Fruit fly (Drosophila melanogaster): ENCODE data around the gene CG43348.

Gene CG43348

DNA sequence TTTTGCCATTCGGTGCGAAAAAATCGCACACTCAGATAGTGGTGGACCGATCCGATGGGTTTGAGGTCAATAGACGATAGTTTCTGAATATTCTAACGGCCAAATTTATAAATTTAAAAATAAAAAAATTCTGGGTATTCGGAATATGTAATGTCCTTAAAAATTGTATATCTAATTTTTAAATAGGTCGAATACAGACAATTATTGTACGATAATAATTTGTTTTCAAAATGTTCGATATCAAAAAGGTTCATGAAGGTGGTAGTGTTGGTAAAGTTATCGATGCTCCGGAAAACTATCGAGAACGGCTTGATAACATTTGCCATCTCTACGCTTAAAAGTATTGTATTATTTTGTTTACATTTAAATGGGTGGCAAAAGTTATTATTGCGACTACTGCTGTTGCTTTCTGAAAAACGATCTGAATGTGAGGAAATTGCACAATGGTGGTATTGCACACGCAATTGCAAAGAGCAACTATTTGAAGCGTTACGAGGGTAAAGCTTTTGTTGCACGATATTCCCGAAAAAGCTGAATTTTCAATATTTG is 29.3 kb upstream of the CG43348 start, which contains the start of the genes CG31922 and Plap (continued):
- TF ChIP-seq sens-2 (GFP tag; IDR thresholded peaks at IDR 0.05), result no peak
- peak; percentile 78 for TF ChIP-seq CG2712 (tag; optimal IDR thresholded peaks at IDR 0.05)
- TF ChIP-seq kay (GFP tag; optimal IDR thresholded peaks at IDR 0.05), result peak; percentile 53
- TF ChIP-seq CG34422 (GFP tag; IDR thresholded peaks at IDR 0.05), result no peak
- TF ChIP-seq CG33557 (GFP tag; optimal IDR thresholded peaks at IDR 0.05), result peak; percentile 61
- peak; percentile 94 for TF ChIP-seq Doc3 (GFP tag; IDR thresholded peaks at IDR 0.05; ENCODE audit: partially characterized antibody)
- peak; percentile 74 for TF ChIP-seq YL-1 (GFP tag; optimal IDR thresholded peaks at IDR 0.05)
- TF ChIP-seq scrt (GFP tag; optimal IDR thresholded peaks at IDR 0.05), result no peak
- TF ChIP-seq lmd (GFP tag; IDR thresholded peaks at IDR 0.05), result peak; percentile 43; the same call in 1 of the 2 replicates
- peak; percentile 98 for TF ChIP-seq CG10267 (tag; optimal IDR thresholded peaks at IDR 0.05)
- 0 out of 2 replicates have a peak, but pooled peaks have one; percentile 7 for TF ChIP-seq stc (GFP tag; IDR thresholded peaks at IDR 0.05)
- TF ChIP-seq slp2 (GFP tag; optimal IDR thresholded peaks at IDR 0.05), result peak; percentile 45
- peak; percentile 76 for TF ChIP-seq Max (GFP tag; optimal IDR thresholded peaks at IDR 0.05)
- TF ChIP-seq Abd-B (GFP tag; optimal IDR thresholded peaks at IDR 0.05), result peak; percentile 59
- TF ChIP-seq Hr78 (GFP tag; optimal IDR thresholded peaks at IDR 0.05), result peak in 1 of 2 experiments; percentile 75
- TF ChIP-seq dpn (GFP tag; optimal IDR thresholded peaks at IDR 0.05), result peak; percentile 71 to 79
- TF ChIP-seq Atf3 (GFP tag; optimal IDR thresholded peaks at IDR 0.05), result peak; percentile 54
- TF ChIP-seq Dll (GFP tag; IDR thresholded peaks at IDR 0.05; ENCODE audit: partially characterized antibody), result peak; percentile 96
- TF ChIP-seq CG11456 (GFP tag; IDR thresholded peaks at IDR 0.05), result 0 out of 3 replicates have a peak, but pooled peaks have one; percentile 57
- peak; percentile 58 for TF ChIP-seq pzg (GFP tag; optimal IDR thresholded peaks at IDR 0.05)
- TF ChIP-seq Nf-YC (tag; optimal IDR thresholded peaks at IDR 0.05), result peak; percentile 72
- TF ChIP-seq CkIIα-i1 (GFP tag; IDR thresholded peaks at IDR 0.05), result no peak
- TF ChIP-seq sim (GFP tag; IDR thresholded peaks at IDR 0.05), result no peak
- peak; percentile 59 for TF ChIP-seq Ssrp (tag; optimal IDR thresholded peaks at IDR 0.05)
- TF ChIP-seq CG7786 (GFP tag; optimal IDR thresholded peaks at IDR 0.05), result peak; percentile 67
- TF ChIP-seq CG2889 (GFP tag; IDR thresholded peaks at IDR 0.05), result no peak
- TF ChIP-seq CG13287 (GFP tag; IDR thresholded peaks at IDR 0.05; ENCODE audit: partially characterized antibody), result peak; percentile 95
- TF ChIP-seq emc (GFP tag; optimal IDR thresholded peaks at IDR 0.05), result peak; percentile 29
- TF ChIP-seq ems (GFP tag; optimal IDR thresholded peaks at IDR 0.05), result peak; percentile 71
- peak; percentile 32 for TF ChIP-seq Atf-2 (GFP tag; optimal IDR thresholded peaks at IDR 0.05)
- peak; percentile 46 for TF ChIP-seq Hmx (GFP tag; optimal IDR thresholded peaks at IDR 0.05)
- TF ChIP-seq Mad (GFP tag; optimal IDR thresholded peaks at IDR 0.05), result peak; percentile 70
- TF ChIP-seq unc-4 (GFP tag; IDR thresholded peaks at IDR 0.05; ENCODE audit: partially characterized antibody), result peak; percentile 95
- TF ChIP-seq H15 (GFP tag; IDR thresholded peaks at IDR 0.05), result no peak
- no peak for TF ChIP-seq abd-A (tag; optimal IDR thresholded peaks at IDR 0.05)
- TF ChIP-seq CG12391 (tag; optimal IDR thresholded peaks at IDR 0.05), result peak; percentile 82
- no peak for TF ChIP-seq Drgx (GFP tag; IDR thresholded peaks at IDR 0.05)
- peak; percentile 90 for TF ChIP-seq sna (GFP tag; IDR thresholded peaks at IDR 0.05; ENCODE audit: partially characterized antibody)
- TF ChIP-seq bcd (GFP tag; optimal IDR thresholded peaks at IDR 0.05), result peak; percentile 63
- TF ChIP-seq wek (GFP tag; optimal IDR thresholded peaks at IDR 0.05), result no peak
- peak; percentile 20; the same call in 1 of the 2 replicates for TF ChIP-seq esg (GFP tag; conservative IDR thresholded peaks at IDR 0.05)
- TF ChIP-seq CG12104 (GFP tag; optimal IDR thresholded peaks at IDR 0.05), result peak; percentile 56
- peak; percentile 81 for TF ChIP-seq CG13624 (GFP tag; optimal IDR thresholded peaks at IDR 0.05)
- TF ChIP-seq Dad (GFP tag; optimal IDR thresholded peaks at IDR 0.05), result peak; percentile 60
- peak; percentile 42 for TF ChIP-seq CG8944 (GFP tag; optimal IDR thresholded peaks at IDR 0.05)
- TF ChIP-seq CG18262 (tag; optimal IDR thresholded peaks at IDR 0.05), result peak; percentile 69
- peak; percentile 69 for TF ChIP-seq dmrt11E (tag; optimal IDR thresholded peaks at IDR 0.05)
- TF ChIP-seq GATAe (GFP tag; conservative IDR thresholded peaks at IDR 0.05), result peak; percentile 27; the same call in 1 of the 2 replicates
- peak; percentile 87 for TF ChIP-seq lilli (GFP tag; optimal IDR thresholded peaks at IDR 0.05)
- peak; percentile 63 for TF ChIP-seq CG16863 (GFP tag; optimal IDR thresholded peaks at IDR 0.05)

Data from whole organism, embryonic.